Fruit fly (Drosophila melanogaster) Kc167 (cell line): ENCODE data around the gene CG33271.
"Not testable (repeated sequence)": the region's sequence is repeated elsewhere in the genome, so short reads cannot be mapped to it uniquely, and the experiment has no call there.

Experiments used
- Myc ChIP-seq: fragments of >200 bp; optimal IDR thresholded peaks from 2 replicates; lab custom pipeline; 2017; ENCODE audit warnings: missing external identifiers
- Sin3A ChIP-seq: fragments of >200 bp; optimal IDR thresholded peaks from 2 replicates; lab custom pipeline; 2018; ENCODE audit warnings: missing external identifiers
- h ChIP-seq: fragments of >200 bp; optimal IDR thresholded peaks from 3 replicates; lab custom pipeline; 2018; ENCODE audit warnings: missing external identifiers
- insv ChIP-seq: fragments of >200 bp; optimal IDR thresholded peaks from 3 replicates; lab custom pipeline; 2018; ENCODE audit warnings: missing external identifiers
- psq ChIP-seq: fragments of >200 bp; optimal IDR thresholded peaks from 2 replicates; lab custom pipeline; 2017; ENCODE audit warnings: missing external identifiers
- ttk ChIP-seq: sonication (Bioruptor generic); optimal IDR thresholded peaks from 2 replicates; lab custom pipeline; 2017; ENCODE audit warnings: missing external identifiers

The CG33271 gene

DNA sequence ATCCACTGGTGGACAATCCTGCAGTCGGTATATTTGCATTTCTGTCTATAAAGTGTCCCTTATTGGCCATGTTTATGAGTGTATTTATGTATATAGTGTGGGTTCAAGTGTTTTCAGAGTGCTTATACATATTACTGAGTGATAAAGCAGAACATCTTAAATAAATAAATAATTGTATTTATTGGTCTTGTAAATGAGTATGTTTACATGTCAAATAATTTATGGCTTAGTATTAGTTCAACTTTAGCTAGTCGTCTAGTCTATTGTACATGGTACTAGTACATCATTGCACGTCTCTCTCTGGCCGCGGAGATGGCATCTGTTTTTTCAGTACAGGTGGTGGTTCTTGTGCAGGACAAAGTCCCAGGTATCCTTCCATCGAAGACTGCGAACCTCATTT, 6.7 kb upstream of the CG33271 start, which contains the start of gene CG32086:
TSS of gene CG32086 (minus strand) at position 101 of the 400 bp plus-strand sequence.
- no peak for TF ChIP-seq insv (lab: Kevin White, UChicago)
- TF ChIP-seq Sin3A (lab: Kevin White, UChicago): no peak
- TF ChIP-seq Myc (lab: Kevin White, UChicago): no peak
- TF ChIP-seq psq (lab: Kevin White, UChicago): no peak
- no peak for TF ChIP-seq ttk (lab: Kevin White, UChicago)
- no peak for TF ChIP-seq h (lab: Kevin White, UChicago)

DNA sequence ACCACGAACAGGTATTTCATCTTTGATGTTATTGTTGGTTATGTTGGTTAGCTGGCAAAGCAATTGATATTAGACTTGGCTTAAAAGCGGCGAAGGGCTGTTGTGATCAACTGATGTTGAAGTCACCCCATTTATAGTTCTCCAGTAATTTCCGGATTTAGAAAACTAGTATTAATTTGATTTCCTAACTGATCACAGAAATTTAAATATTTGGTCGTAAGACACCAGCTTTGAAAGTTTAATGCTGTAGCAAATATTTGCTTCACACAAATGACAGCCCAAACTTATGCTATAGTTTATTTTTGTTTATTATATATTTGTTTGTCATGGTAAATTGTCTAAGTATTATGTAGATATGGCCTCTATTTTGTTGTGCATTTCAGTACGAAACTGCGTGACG, 4.8 kb upstream of the CG33271 start, which contains the start of gene CG33269:
TSS of gene CG33269 (minus strand) at position 101 of the 400 bp plus-strand sequence.
- TF ChIP-seq psq (lab: Kevin White, UChicago): no peak
- no peak for TF ChIP-seq ttk (lab: Kevin White, UChicago)
- no peak for TF ChIP-seq insv (lab: Kevin White, UChicago)
- no peak for TF ChIP-seq Myc (lab: Kevin White, UChicago)
- TF ChIP-seq h (lab: Kevin White, UChicago): no peak
- TF ChIP-seq Sin3A (lab: Kevin White, UChicago): no peak

DNA sequence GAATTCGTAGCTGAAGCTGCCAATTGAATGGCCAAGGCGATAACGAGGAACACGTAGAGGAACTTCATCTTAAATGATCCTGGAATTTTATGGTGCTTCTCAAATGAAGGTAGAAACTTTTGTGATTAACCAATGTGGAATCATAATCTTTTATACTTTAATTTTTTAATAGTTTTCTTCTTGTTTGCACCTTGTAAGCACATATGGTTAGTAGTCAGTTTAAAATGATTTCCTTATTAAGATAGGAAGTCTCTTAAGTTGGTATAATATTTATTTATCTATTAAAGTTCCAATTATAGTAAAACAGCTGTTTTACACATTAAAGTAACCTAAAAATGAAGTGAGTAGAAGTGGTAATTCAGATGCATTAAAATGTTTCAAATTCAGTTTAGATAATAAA, 3.6 kb upstream of the CG33271 start, which contains the start of gene CG43391:
TSS of gene CG43391 (minus strand) at position 101 of the 400 bp plus-strand sequence.
- TF ChIP-seq psq (lab: Kevin White, UChicago): no peak
- no peak for TF ChIP-seq Sin3A (lab: Kevin White, UChicago)
- TF ChIP-seq h (lab: Kevin White, UChicago): no peak
- TF ChIP-seq Myc (lab: Kevin White, UChicago): no peak
- TF ChIP-seq ttk (lab: Kevin White, UChicago): no peak
- no peak for TF ChIP-seq insv (lab: Kevin White, UChicago)

DNA sequence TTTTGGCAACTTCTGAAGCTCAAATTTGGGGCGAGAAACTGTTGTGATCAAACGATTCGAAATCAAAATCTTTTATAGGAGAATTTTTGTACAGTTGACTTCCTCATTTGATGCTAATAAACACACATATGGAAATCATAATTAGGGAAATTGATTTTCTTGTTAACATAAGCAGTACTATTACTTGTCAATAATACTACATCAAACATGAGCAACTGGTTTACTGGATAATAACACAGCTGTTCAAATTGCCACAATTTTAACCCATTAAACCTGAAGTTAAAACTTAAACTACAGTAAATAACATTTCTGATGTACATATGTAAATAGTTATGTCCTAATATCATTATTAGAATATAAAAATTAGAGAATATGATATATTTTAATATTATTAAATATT, 2.6 kb upstream of the CG33271 start, which contains the start of gene CG43390:
TSS of gene CG43390 (minus strand) at position 32 of the 400 bp plus-strand sequence.
- TF ChIP-seq h (lab: Kevin White, UChicago): no peak
- TF ChIP-seq insv (lab: Kevin White, UChicago): no peak
- no peak for TF ChIP-seq ttk (lab: Kevin White, UChicago)
- TF ChIP-seq Sin3A (lab: Kevin White, UChicago): no peak
- no peak for TF ChIP-seq psq (lab: Kevin White, UChicago)
- TF ChIP-seq Myc (lab: Kevin White, UChicago): no peak

DNA sequence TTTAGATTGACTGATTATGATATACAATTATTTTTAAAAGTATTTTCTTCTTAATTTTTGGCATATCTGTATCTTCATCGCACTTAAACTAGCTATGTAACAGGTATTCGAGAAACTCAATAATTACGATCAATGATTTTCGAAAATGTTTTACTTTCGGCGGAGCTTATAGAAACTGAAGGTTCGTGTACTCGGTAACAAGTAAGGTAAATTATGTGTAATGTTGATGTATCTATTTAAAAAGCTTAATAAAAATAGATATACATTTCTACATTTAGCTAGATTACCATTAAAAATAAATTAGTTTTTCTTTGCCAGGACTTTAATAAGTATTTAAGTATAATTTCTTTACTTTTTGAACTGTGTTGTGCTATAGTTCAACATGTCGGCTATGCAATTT, 1.6 kb upstream of the CG33271 start:
- no peak for TF ChIP-seq h (lab: Kevin White, UChicago)
- no peak for TF ChIP-seq psq (lab: Kevin White, UChicago)
- no peak for TF ChIP-seq ttk (lab: Kevin White, UChicago)
- TF ChIP-seq insv (lab: Kevin White, UChicago): no peak
- TF ChIP-seq Sin3A (lab: Kevin White, UChicago): no peak
- no peak for TF ChIP-seq Myc (lab: Kevin White, UChicago)

DNA sequence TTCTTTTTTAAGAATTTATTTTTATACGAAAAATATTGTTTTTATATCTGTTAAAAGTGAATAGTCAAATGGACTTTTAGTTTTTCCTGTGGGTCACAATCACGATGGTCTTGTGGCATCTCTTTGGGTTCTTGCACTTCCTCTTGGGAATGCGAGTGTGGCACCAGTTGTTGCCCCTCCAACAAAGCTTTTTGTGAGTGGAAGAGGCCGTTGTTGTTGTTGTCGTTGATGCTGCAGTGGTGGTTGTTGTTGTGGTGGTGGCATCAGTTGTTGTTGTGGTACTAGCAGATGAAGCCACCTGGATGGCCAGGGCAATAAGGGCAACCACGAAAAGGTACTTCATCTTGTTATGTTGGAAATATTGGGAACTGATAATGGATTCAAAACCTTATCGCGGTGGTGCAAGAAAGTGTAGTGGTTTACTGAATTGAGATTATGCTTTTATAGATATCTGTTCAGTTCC, 947 bp upstream of the CG33271 start, which contains the start of gene CG33270:
TSS of gene CG33270 (minus strand) at position 413 of the 463 bp plus-strand sequence.
- TF ChIP-seq psq (lab: Kevin White, UChicago) (no peak), h (lab: Kevin White, UChicago) (no peak), Myc (lab: Kevin White, UChicago) (no peak), Sin3A (lab: Kevin White, UChicago) (no peak), insv (lab: Kevin White, UChicago) (no peak), ttk (lab: Kevin White, UChicago) (no peak)

DNA sequence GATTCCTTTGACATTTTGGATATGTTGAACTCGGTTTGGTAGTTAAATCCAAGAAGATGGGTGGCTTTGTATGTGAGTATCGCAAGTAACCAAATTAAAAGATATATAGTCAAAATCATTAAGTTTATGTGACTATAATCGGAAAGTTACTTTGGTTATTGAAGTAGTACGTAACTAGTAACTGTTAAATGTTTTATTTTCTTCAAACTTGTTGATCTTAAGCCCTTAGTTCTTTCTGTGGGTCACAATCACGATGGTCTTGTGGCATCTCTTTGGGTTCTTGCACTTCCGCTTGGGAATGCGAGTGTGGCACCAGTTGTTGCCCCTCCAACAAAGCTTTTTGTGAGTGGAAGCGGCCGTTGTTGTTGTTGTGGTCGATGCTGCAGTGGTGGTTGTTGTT, 351 bp downstream of the CG33271 start, which contains the start of gene CG33489:
TSS of gene CG33489 (minus strand) at position 101 of the 400 bp plus-strand sequence.
- TF ChIP-seq psq, h, Myc (lab: Kevin White, UChicago): not testable (repeated sequence)

DNA sequence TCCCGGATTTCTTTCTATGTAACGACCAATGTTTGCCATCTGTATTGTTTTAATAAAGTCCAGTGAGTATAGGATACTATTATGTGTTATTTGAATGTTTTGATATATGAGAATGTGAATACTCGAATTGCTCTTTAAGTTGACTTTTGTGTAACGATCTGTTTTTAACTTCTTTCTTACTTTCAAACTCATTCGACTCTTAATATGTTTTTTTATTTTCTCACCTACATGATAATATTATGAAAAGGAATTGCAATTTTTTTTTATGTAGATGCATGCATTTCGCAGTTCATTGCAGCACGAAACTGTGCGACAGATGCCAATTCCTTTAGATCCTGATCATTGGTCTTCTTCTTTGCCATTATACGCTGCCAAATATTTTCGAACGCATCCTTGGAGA, 2.7 kb downstream of the CG33271 start, which contains the start of gene CG33490:
TSS of gene CG33490 (minus strand) at position 101 of the 400 bp plus-strand sequence.
- TF ChIP-seq Sin3A (lab: Kevin White, UChicago) (no peak), Myc (lab: Kevin White, UChicago) (no peak)

DNA sequence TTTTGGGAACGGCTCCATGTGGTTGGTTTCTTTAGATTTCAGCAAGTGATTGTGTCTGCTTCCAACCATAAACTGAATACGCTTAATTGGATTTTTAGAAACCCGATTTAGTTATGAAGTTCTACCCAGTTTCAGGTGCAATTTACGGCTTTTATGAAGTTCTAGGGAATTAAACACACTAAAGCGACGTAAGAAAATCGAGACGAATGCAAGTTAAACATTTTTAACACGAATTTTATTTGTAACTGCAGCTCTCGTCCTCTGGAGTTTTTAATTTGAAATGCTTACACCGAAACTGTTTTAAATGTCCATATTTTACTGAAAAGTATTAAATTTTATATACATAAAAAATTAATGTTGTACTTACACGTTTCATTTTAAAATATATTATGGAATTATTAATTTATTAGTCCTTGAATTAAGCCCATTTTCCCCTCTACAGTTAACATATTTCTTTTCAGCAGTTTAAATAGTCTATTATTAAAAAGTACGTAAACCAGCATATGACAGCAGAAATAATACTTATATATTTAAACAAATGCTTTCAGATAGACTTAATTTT, 13.2 kb downstream of the CG33271 start, which contains the start of the genes CG46412 and CG33267:
TSS of gene CG46412 (minus strand) at position 101 of the 562 bp plus-strand sequence.
TSS of gene CG33267 (plus strand) at position 512 of the 562 bp plus-strand sequence.
- TF ChIP-seq h (lab: Kevin White, UChicago): no peak
- TF ChIP-seq insv (lab: Kevin White, UChicago): no peak
- no peak for TF ChIP-seq Sin3A (lab: Kevin White, UChicago)
- no peak for TF ChIP-seq Myc (lab: Kevin White, UChicago)
- no peak for TF ChIP-seq ttk (lab: Kevin White, UChicago)
- no peak for TF ChIP-seq psq (lab: Kevin White, UChicago)

DNA sequence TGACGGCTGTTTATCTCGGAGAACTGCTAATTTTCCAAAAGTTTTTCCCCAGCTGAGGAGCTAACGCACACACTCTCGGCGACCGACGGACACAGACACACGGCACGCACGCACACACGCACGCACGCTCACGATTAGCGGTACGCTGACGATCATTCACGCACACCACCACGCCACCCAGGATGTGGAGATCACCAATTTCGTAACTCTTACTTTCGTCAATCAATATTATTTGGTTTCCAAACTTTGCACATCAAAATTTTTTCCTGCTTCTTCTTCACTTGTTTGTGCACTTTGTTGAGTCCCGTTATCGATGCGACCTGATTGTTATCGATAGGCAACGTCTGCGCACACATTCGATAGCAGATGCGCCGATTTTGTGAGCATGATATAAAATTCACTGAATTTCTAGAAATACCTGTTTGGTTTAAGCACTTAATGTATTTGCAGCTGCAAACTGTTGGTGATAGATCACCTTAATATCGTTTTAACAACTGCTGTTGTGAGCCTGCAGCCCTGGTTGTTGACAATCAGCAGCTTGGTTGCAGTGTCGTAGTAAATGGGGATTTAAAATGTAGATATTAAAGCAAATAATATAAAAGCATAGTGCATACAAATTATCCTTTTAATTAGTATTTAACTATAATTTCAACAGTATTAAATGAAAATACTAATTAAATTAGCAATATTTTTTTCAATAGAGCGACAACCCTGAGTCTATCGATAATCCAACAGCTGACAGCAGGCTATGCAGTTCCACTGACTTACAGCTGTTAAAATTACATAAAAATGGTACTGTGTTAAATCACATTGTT, 15.1 kb downstream of the CG33271 start, which contains the start of the genes CG7394 and Mob2:
TSS of gene CG7394 (plus strand) at position 51 of the 815 bp plus-strand sequence.
TSS of gene Mob2 (minus strand) at position 288 of the 815 bp plus-strand sequence.
- no peak for TF ChIP-seq ttk (lab: Kevin White, UChicago)
- TF ChIP-seq insv (lab: Kevin White, UChicago): no peak
- no peak for TF ChIP-seq Myc (lab: Kevin White, UChicago)
- TF ChIP-seq h (lab: Kevin White, UChicago): no peak
- TF ChIP-seq Sin3A (lab: Kevin White, UChicago): no peak
- no peak for TF ChIP-seq psq (lab: Kevin White, UChicago)
